Worm (Caenorhabditis elegans) whole organism, L4 larva: ENCODE measurements around the gene clec-64.
A peak's percentile ranks its signal among the peaks of the same experiment; 100 is the strongest.

ENCODE experiments used
- F10B5.3 ChIP-seq: sonication (generic microtip); optimal IDR thresholded peaks from 2 replicates; lab custom pipeline; 2016; ENCODE audit warnings: mild to moderate bottlenecking, missing genetic modification characterization, missing compliant biosample characterization
- F37D6.2 ChIP-seq: sonication (generic microtip); optimal IDR thresholded peaks from 2 replicates; lab custom pipeline; 2016; ENCODE audit warnings: mild to moderate bottlenecking, missing genetic modification characterization, missing compliant biosample characterization
- F49E8.2 ChIP-seq: sonication (generic microtip); optimal IDR thresholded peaks from 2 replicates; lab custom pipeline; 2016; ENCODE audit warnings: missing compliant biosample characterization, mild to moderate bottlenecking, missing genetic modification characterization, borderline replicate concordance
- R02D3.7 ChIP-seq: fragments of 150-350 bp; sonication (generic microtip); optimal IDR thresholded peaks from 3 replicates; lab custom pipeline; 2014; ENCODE audit warnings: missing biosample characterization, missing genetic modification characterization
- T26A8.4 ChIP-seq: fragments of 200-800 bp; sonication (Bioruptor generic); IDR thresholded peaks from 2 replicates; pipeline ENCODE4 v1.3.6; 2022; ENCODE audit warnings: missing genetic modification characterization, missing compliant biosample characterization
- Y48G9A.11 ChIP-seq: fragments of 200-800 bp; sonication (Bioruptor generic); IDR thresholded peaks from 2 replicates; pipeline ENCODE4 v1.3.6; 2022; ENCODE audit warnings: missing genetic modification reagents, missing genetic modification characterization, missing compliant biosample characterization
- Y75B8A.6 ChIP-seq: fragments of 200-800 bp; sonication (Bioruptor generic); IDR thresholded peaks from 2 replicates; pipeline ENCODE4 v1.3.6; 2022; ENCODE audit warnings: missing genetic modification reagents, missing genetic modification characterization, missing compliant biosample characterization
- ZK546.5 ChIP-seq, 2 experiments: sonication (generic microtip); optimal IDR thresholded peaks; 2 replicates each; lab custom pipeline; 2017; ENCODE audit warnings: missing biosample characterization in 2 of 2, missing genetic modification characterization in 2 of 2
- ama-1 ChIP-seq: fragments of 150-350 bp; optimal IDR thresholded peaks from 2 replicates; lab custom pipeline; 2014; ENCODE audit warnings: inconsistent platforms, mixed read lengths
- arid-1 ChIP-seq: fragments of 200-800 bp; sonication (Bioruptor generic); conservative IDR thresholded peaks from 2 replicates; pipeline ENCODE4 v1.3.6; 2022; ENCODE audit warnings: missing genetic modification reagents, missing genetic modification characterization, missing compliant biosample characterization
- attf-4 ChIP-seq: sonication (generic microtip); optimal IDR thresholded peaks from 3 replicates; lab custom pipeline; 2017; ENCODE audit warnings: missing biosample characterization, missing genetic modification characterization
- ceh-44 ChIP-seq: fragments of 200-800 bp; sonication (Bioruptor generic); IDR thresholded peaks from 2 replicates; pipeline ENCODE4 v1.3.6; 2022; ENCODE audit warnings: missing genetic modification reagents, missing genetic modification characterization, missing compliant biosample characterization
- cey-2 ChIP-seq: sonication (generic microtip); optimal IDR thresholded peaks from 3 replicates; lab custom pipeline; 2017; ENCODE audit warnings: missing genetic modification characterization, mild to moderate bottlenecking, missing compliant biosample characterization, antibody characterized with exemption, borderline replicate concordance; ENCODE audit not compliant: insufficient read depth
- daf-16 ChIP-seq, 3 experiments: sonication (generic microtip); optimal IDR thresholded peaks; 2 replicates each; lab custom pipeline; 2016 to 2017; ENCODE audit warnings: missing genetic modification characterization in 3 of 3, missing genetic modification reagents in 3 of 3, mild to moderate bottlenecking in 2 of 3, missing compliant biosample characterization in 2 of 3, missing biosample characterization in 1 of 3, moderate library complexity in 1 of 3
- duxl-1 ChIP-seq: sonication (generic microtip); optimal IDR thresholded peaks from 2 replicates; lab custom pipeline; 2016; ENCODE audit warnings: mild to moderate bottlenecking, missing genetic modification characterization, moderate library complexity, missing compliant biosample characterization; ENCODE audit not compliant: poor library complexity
- hif-1 ChIP-seq, 2 experiments: sonication (generic microtip); optimal IDR thresholded peaks; 2 replicates each; lab custom pipeline; 2016 to 2017; ENCODE audit warnings: missing compliant biosample characterization in 2 of 2, missing genetic modification characterization in 2 of 2, missing genetic modification reagents in 2 of 2, missing genotype in 2 of 2, mild to moderate bottlenecking in 1 of 2
- hlh-11 ChIP-seq: fragments of 200-800 bp; sonication (Bioruptor generic); optimal IDR thresholded peaks from 2 replicates; lab custom pipeline; 2018; ENCODE audit warnings: mild to moderate bottlenecking, missing genetic modification characterization, missing compliant biosample characterization
- hmg-1.1 ChIP-seq: fragments of 200-800 bp; sonication (Bioruptor generic); IDR thresholded peaks from 2 replicates; pipeline ENCODE4 v1.3.6; 2022; ENCODE audit warnings: missing genetic modification reagents, missing genetic modification characterization, missing compliant biosample characterization
- lin-1 ChIP-seq: fragments of 200-800 bp; sonication (Bioruptor generic); IDR thresholded peaks from 2 replicates; pipeline ENCODE4 v1.3.6; 2022; ENCODE audit warnings: missing genetic modification reagents, missing genetic modification characterization, missing compliant biosample characterization
- lin-13 ChIP-seq: fragments of 150-350 bp; optimal IDR thresholded peaks from 2 replicates; lab custom pipeline; 2014; ENCODE audit warnings: missing biosample characterization, missing genetic modification reagents, missing genetic modification characterization
- lin-38 ChIP-seq: fragments of 200-800 bp; sonication (Bioruptor generic); IDR thresholded peaks from 2 replicates; pipeline ENCODE4 v1.3.6; 2022; ENCODE audit warnings: missing genetic modification reagents, missing genetic modification characterization, missing compliant biosample characterization
- lin-39 ChIP-seq: fragments of 150-350 bp; optimal IDR thresholded peaks from 2 replicates; lab custom pipeline; 2014; ENCODE audit warnings: missing biosample characterization, missing genetic modification reagents, missing genetic modification characterization
- lsy-2 ChIP-seq, 2 experiments: fragments of 150-350 bp in 1 of 2; sonication (generic microtip) in 1 of 2; optimal IDR thresholded peaks; 2 replicates each; lab custom pipeline; 2014 to 2017; ENCODE audit warnings: missing biosample characterization in 2 of 2, missing genetic modification characterization in 2 of 2
- mxl-2 ChIP-seq: fragments of 200-800 bp; sonication (Bioruptor generic); conservative IDR thresholded peaks from 2 replicates; pipeline ENCODE4 v1.3.6; 2022; ENCODE audit warnings: missing genetic modification reagents, missing genetic modification characterization, missing compliant biosample characterization
- nhr-111 ChIP-seq: fragments of 200-800 bp; sonication (Bioruptor generic); optimal IDR thresholded peaks from 2 replicates; lab custom pipeline; 2018; ENCODE audit warnings: mild to moderate bottlenecking, missing genetic modification characterization, missing compliant biosample characterization
- nhr-25 ChIP-seq: sonication (generic microtip); optimal IDR thresholded peaks from 2 replicates; lab custom pipeline; 2017; ENCODE audit warnings: missing genetic modification characterization, mild to moderate bottlenecking, missing compliant biosample characterization, antibody characterized with exemption, moderate library complexity, borderline replicate concordance; ENCODE audit not compliant: insufficient read depth
- nhr-42 ChIP-seq: fragments of 200-800 bp; sonication (Bioruptor generic); IDR thresholded peaks from 2 replicates; pipeline ENCODE4 v1.3.6; 2022; ENCODE audit warnings: missing genetic modification characterization, missing compliant biosample characterization
- pha-4 ChIP-seq, 2 experiments: fragments of 150-350 bp in 1 of 2; fragments of 200-800 bp in 1 of 2; sonication (Bioruptor generic) in 1 of 2; IDR thresholded peaks in 1 of 2; optimal IDR thresholded peaks in 1 of 2; 2 replicates each; pipeline versions ENCODE4 v1.3.6 to Lab custom; 2014 to 2022; ENCODE audit warnings: missing genetic modification characterization in 2 of 2, missing genetic modification reagents in 2 of 2, missing biosample characterization in 1 of 2, missing compliant biosample characterization in 1 of 2
- pqm-1 ChIP-seq: sonication (generic microtip); optimal IDR thresholded peaks from 2 replicates; lab custom pipeline; 2017; ENCODE audit warnings: missing biosample characterization, missing genetic modification characterization
- sdz-12 ChIP-seq: fragments of 200-800 bp; sonication (Bioruptor generic); optimal IDR thresholded peaks from 2 replicates; lab custom pipeline; 2018; ENCODE audit warnings: mild to moderate bottlenecking, missing genetic modification characterization, missing compliant biosample characterization
- snpc-4 ChIP-seq: fragments of 150-350 bp; optimal IDR thresholded peaks from 2 replicates; lab custom pipeline; 2014; ENCODE audit warnings: missing biosample characterization, missing genetic modification characterization
- tra-1 ChIP-seq: fragments of 200-800 bp; sonication (Bioruptor generic); IDR thresholded peaks from 2 replicates; pipeline ENCODE4 v1.3.6; 2022; ENCODE audit warnings: missing genetic modification reagents, missing genetic modification characterization, missing compliant biosample characterization
- unc-130 ChIP-seq: sonication (generic microtip); optimal IDR thresholded peaks from 2 replicates; lab custom pipeline; 2016; ENCODE audit warnings: missing genetic modification reagents, missing genetic modification characterization, missing compliant biosample characterization
- unc-39 ChIP-seq: sonication (generic microtip); optimal IDR thresholded peaks from 2 replicates; lab custom pipeline; 2017; ENCODE audit warnings: missing biosample characterization, missing genetic modification characterization
- vab-7 ChIP-seq: fragments of 200-800 bp; sonication (Bioruptor generic); IDR thresholded peaks from 2 replicates; pipeline ENCODE4 v1.3.6; 2022; ENCODE audit warnings: missing genetic modification reagents, missing genetic modification characterization, missing compliant biosample characterization
- zag-1 ChIP-seq: fragments of 150-350 bp; optimal IDR thresholded peaks from 2 replicates; lab custom pipeline; 2014; ENCODE audit warnings: missing biosample characterization, missing genetic modification characterization
- zip-11 ChIP-seq: fragments of 200-800 bp; sonication (Bioruptor generic); IDR thresholded peaks from 2 replicates; pipeline ENCODE4 v1.3.6; 2022; ENCODE audit warnings: missing genetic modification characterization, missing compliant biosample characterization

clec-64 gene

DNA sequence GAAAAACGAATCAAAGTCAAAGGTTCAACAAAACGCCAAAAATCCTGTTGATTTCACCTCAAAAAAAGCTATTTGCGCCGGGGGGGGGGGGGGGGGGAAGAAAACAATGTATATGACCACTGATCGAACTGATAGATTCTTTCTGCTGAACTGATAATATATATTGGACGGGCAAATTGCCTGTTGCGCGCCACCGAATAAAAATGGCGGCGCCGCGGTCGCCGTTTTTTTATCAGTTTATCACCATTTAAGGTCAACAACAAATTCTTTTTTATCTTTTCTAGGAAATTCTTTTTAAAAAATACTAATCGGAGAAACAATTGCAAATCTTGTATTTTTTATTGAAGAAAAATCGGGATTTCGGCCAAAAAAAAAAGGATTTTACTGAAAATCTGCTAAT is 18.3 kb upstream of the clec-64 start (continued):
- TF ChIP-seq nhr-42 (GFP tag; lab: Robert Waterston, UW) (no peak), hlh-11 (peak; percentile 73), tra-1 (GFP tag; lab: Robert Waterston, UW) (0 out of 2 replicates have a peak, but pooled peaks have one; percentile 48), F37D6.2 (tag; lab: Kevin White, UChicago) (no peak)

DNA sequence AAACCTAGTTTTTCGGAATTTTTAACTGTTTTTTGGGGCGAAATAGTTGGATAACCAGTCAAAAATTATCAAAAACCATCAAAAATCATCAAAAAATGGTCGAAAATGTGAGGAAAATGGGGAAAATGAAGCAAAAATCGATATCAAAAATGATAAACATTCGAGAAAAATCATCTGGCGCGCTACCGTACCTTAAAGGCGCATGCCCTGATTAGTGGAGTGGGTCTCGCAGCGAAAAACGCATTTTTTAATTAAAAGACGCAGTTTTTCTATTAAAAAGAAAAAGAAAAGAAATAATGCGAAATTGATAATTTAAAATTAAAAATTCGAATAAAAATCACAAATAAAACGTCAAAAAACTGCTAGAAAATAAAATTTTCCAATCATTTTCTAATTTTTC is 17.6 kb upstream of the clec-64 start, which contains the start of gene F35C5.1:
F35C5.1 (plus strand) TSS at position 399 of the 400 bp plus-strand sequence.
- TF ChIP-seq ZK546.5 (tag; optimal IDR thresholded peaks at IDR 0.05; lab: Kevin White, UChicago) (no peak), F49E8.2 (tag; lab: Kevin White, UChicago) (peak; percentile 47), Y48G9A.11 (GFP tag; lab: Robert Waterston, UW) (peak; percentile 63), lin-13 (GFP tag; lab: Kevin White, UChicago) (no peak), nhr-111 (GFP tag; lab: Kevin White, UChicago) (no peak), lsy-2 (tag; optimal IDR thresholded peaks at IDR 0.05; lab: Kevin White, UChicago) (peak in 1 of 2 experiments; percentile 34), unc-130 (GFP tag; lab: Kevin White, UChicago) (peak; percentile 12), unc-39 (no peak), lin-38 (GFP tag; lab: Robert Waterston, UW) (peak; percentile 39)
- TF ChIP-seq, all 104 proteins: peak for 5

DNA sequence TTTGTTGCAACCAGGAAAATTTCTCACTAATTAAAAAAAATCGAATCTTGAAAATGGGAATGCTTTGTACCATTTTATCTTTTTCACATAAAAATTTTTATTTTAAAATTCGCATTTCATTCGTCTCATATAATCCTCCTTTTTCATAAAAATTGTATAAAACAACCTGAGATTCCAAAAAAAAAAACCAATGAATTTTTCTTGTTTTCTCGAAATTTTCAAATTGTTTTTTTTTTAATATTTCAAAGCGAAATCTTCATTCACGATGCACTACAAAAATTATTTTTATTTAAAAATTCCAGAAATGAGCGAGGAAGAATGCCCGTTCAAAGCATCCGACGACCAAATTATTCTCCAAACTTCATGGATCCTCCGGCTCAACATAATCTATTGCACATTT is 13.1 kb upstream of the clec-64 start, which contains the start of gene sra-14:
sra-14 (plus strand) TSS at position 301 of the 400 bp plus-strand sequence.
- no peak for TF ChIP-seq daf-16 (GFP tag; optimal IDR thresholded peaks at IDR 0.05; lab: Kevin White, UChicago)
- TF ChIP-seq daf-16 (tag; optimal IDR thresholded peaks at IDR 0.05; lab: Kevin White, UChicago), result no peak
- TF ChIP-seq Y75B8A.6, result no peak
- no peak for TF ChIP-seq sdz-12
- no peak for TF ChIP-seq lin-1 (GFP tag; lab: Robert Waterston, UW)
- TF ChIP-seq lsy-2 (tag; optimal IDR thresholded peaks at IDR 0.05; lab: Kevin White, UChicago), result no peak
- TF ChIP-seq nhr-42 (GFP tag; lab: Robert Waterston, UW), result no peak
- no peak for TF ChIP-seq arid-1
- TF ChIP-seq zip-11 (GFP tag; lab: Robert Waterston, UW), result no peak
- no peak for TF ChIP-seq snpc-4 (tag; lab: Kevin White, UChicago)
- no peak for TF ChIP-seq ama-1 (lab: Kevin White, UChicago)
- no peak for TF ChIP-seq duxl-1
- TF ChIP-seq nhr-25 (tag; lab: Kevin White, UChicago), result no peak
- no peak for TF ChIP-seq hlh-11
- TF ChIP-seq attf-4, result no peak
- TF ChIP-seq pqm-1 (tag; lab: Kevin White, UChicago), result no peak
- no peak for TF ChIP-seq cey-2
- no peak for TF ChIP-seq ceh-44 (GFP tag; lab: Robert Waterston, UW)
- TF ChIP-seq unc-130 (GFP tag; lab: Kevin White, UChicago), result no peak

DNA sequence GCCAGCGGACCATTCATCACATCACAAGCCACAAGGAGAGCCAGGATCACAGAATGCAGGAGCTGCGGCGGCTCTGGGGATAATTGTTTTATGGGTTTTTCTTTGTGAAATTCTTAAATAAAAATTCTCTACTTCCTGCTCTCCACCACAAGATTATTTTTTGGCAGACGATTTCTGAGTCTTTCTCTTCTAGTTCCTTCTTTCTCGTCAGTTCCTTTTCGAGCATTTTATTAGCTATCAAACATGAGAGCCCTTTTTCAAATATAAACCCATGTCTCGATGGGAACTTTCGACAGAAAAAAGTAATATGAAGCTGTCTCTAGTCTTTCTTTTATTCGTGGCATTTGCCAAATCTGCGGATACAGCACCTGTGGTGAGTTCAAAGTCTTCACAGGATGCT is 9.6 kb upstream of the clec-64 start, which contains the start of gene F35C5.3:
F35C5.3 (plus strand) TSS at position 301 of the 400 bp plus-strand sequence.
- TF ChIP-seq zag-1 (no peak), hif-1 (tag; optimal IDR thresholded peaks at IDR 0.05; lab: Kevin White, UChicago) (no peak), ama-1 (lab: Kevin White, UChicago) (no peak), hmg-1.1 (GFP tag; lab: Robert Waterston, UW) (no peak), daf-16 (GFP tag; optimal IDR thresholded peaks at IDR 0.05; lab: Kevin White, UChicago) (no peak), daf-16 (tag; optimal IDR thresholded peaks at IDR 0.05; lab: Kevin White, UChicago) (no peak), R02D3.7 (no peak), nhr-42 (GFP tag; lab: Robert Waterston, UW) (no peak), T26A8.4 (GFP tag; lab: Robert Waterston, UW) (no peak), mxl-2 (no peak), pha-4 (GFP tag; IDR thresholded peaks at IDR 0.05; lab: Robert Waterston, UW) (no peak), pha-4 (tag; optimal IDR thresholded peaks at IDR 0.05; lab: Kevin White, UChicago) (no peak), F10B5.3 (tag; lab: Kevin White, UChicago) (no peak), lin-39 (tag; lab: Kevin White, UChicago) (no peak), vab-7 (GFP tag; lab: Robert Waterston, UW) (no peak)
